Worm (Caenorhabditis elegans) whole organism, young adult: ENCODE measurements around the gene F57G9.3.

Experiments used
- F10E7.11 ChIP-seq: sonication (generic microtip); optimal IDR thresholded peaks from 2 replicates; lab custom pipeline; 2017; ENCODE audit warnings: mild to moderate bottlenecking, missing genetic modification characterization, moderate library complexity, missing compliant biosample characterization
- F49E8.2 ChIP-seq: sonication (generic microtip); optimal IDR thresholded peaks from 3 replicates; lab custom pipeline; 2017; ENCODE audit warnings: missing genetic modification characterization, mild to moderate bottlenecking, missing compliant biosample characterization, antibody characterized with exemption, moderate library complexity; ENCODE audit not compliant: insufficient read depth
- K11D2.4 ChIP-seq: fragments of 200-800 bp; sonication (Bioruptor generic); IDR thresholded peaks from 2 replicates; pipeline ENCODE4 v1.3.6; 2022; ENCODE audit warnings: missing genetic modification reagents, missing genetic modification characterization, missing compliant biosample characterization
- T26A5.8 ChIP-seq: sonication (generic microtip); optimal IDR thresholded peaks from 2 replicates; lab custom pipeline; 2016; ENCODE audit warnings: missing genetic modification characterization, missing compliant biosample characterization
- Y53F4B.3 ChIP-seq: fragments of 200-800 bp; sonication (Bioruptor generic); IDR thresholded peaks from 2 replicates; pipeline ENCODE4 v1.3.6; 2022; ENCODE audit warnings: missing genetic modification reagents, missing genetic modification characterization, missing compliant biosample characterization
- Y56A3A.18 ChIP-seq: fragments of 200-800 bp; sonication (Bioruptor generic); IDR thresholded peaks from 2 replicates; pipeline ENCODE4 v1.3.6; 2022; ENCODE audit warnings: missing genetic modification reagents, missing genetic modification characterization, missing compliant biosample characterization
- aptf-3 ChIP-seq: fragments of 200-800 bp; sonication (Bioruptor generic); IDR thresholded peaks from 2 replicates; pipeline ENCODE4 v1.3.6; 2022; ENCODE audit warnings: missing genetic modification characterization, missing compliant biosample characterization
- attf-6 ChIP-seq: fragments of 200-800 bp; sonication (Bioruptor generic); IDR thresholded peaks from 2 replicates; pipeline ENCODE4 v1.3.6; 2022; ENCODE audit warnings: missing genetic modification reagents, missing genetic modification characterization, missing compliant biosample characterization
- bed-1 ChIP-seq: fragments of 200-800 bp; sonication (Bioruptor generic); IDR thresholded peaks from 2 replicates; pipeline ENCODE4 v1.3.6; 2022; ENCODE audit warnings: missing genetic modification reagents, missing genetic modification characterization, missing compliant biosample characterization
- cebp-1 ChIP-seq, 2 experiments: fragments of 200-800 bp in 1 of 2; sonication (Bioruptor generic) in 1 of 2; sonication (generic microtip) in 1 of 2; IDR thresholded peaks in 1 of 2; optimal IDR thresholded peaks in 1 of 2; 2 replicates each; pipeline versions ENCODE4 v1.3.6 to Lab custom; 2017 to 2022; ENCODE audit warnings: missing compliant biosample characterization in 2 of 2, missing genetic modification characterization in 2 of 2, mild to moderate bottlenecking in 1 of 2, missing genetic modification reagents in 1 of 2, moderate library complexity in 1 of 2
- cebp-2 ChIP-seq: fragments of 200-800 bp; sonication (Bioruptor generic); IDR thresholded peaks from 2 replicates; pipeline ENCODE4 v1.3.6; 2022; ENCODE audit warnings: missing genetic modification characterization, missing compliant biosample characterization
- ceh-79 ChIP-seq: sonication (generic microtip); optimal IDR thresholded peaks from 2 replicates; lab custom pipeline; 2017; ENCODE audit warnings: mild to moderate bottlenecking, missing genetic modification characterization, missing compliant biosample characterization
- chd-7 ChIP-seq: sonication (generic microtip); optimal IDR thresholded peaks from 2 replicates; lab custom pipeline; 2016; ENCODE audit warnings: mild to moderate bottlenecking, missing genetic modification characterization, moderate library complexity, missing compliant biosample characterization
- dox-1 ChIP-seq: fragments of 200-800 bp; sonication (Bioruptor generic); IDR thresholded peaks from 2 replicates; pipeline ENCODE4 v1.3.6; 2022; ENCODE audit warnings: missing genetic modification reagents, missing genetic modification characterization, missing compliant biosample characterization
- egrh-3 ChIP-seq: fragments of 200-800 bp; sonication (Bioruptor generic); IDR thresholded peaks from 2 replicates; pipeline ENCODE4 v1.3.6; 2022; ENCODE audit warnings: missing genetic modification reagents, missing genetic modification characterization, missing compliant biosample characterization
- ekl-4 ChIP-seq: fragments of 200-800 bp; sonication (Bioruptor generic); IDR thresholded peaks from 2 replicates; pipeline ENCODE4 v1.3.6; 2022; ENCODE audit warnings: missing genetic modification reagents, missing genetic modification characterization, missing compliant biosample characterization
- him-1 ChIP-seq: sonication (generic microtip); optimal IDR thresholded peaks from 2 replicates; lab custom pipeline; 2016; ENCODE audit warnings: missing genotype, missing genetic modification reagents, missing genetic modification characterization, missing compliant biosample characterization
- hlh-12 ChIP-seq: sonication (generic microtip); optimal IDR thresholded peaks from 2 replicates; lab custom pipeline; 2016; ENCODE audit warnings: missing genetic modification characterization, missing compliant biosample characterization
- hlh-26 ChIP-seq: fragments of 200-800 bp; sonication (Bioruptor generic); conservative IDR thresholded peaks from 2 replicates; pipeline ENCODE4 v1.3.6; 2022; ENCODE audit warnings: missing genetic modification reagents, missing genetic modification characterization, missing compliant biosample characterization
- hrde-1 ChIP-seq: sonication (generic microtip); optimal IDR thresholded peaks from 2 replicates; lab custom pipeline; 2016; ENCODE audit warnings: missing genetic modification characterization, mild to moderate bottlenecking, missing compliant biosample characterization, moderate library complexity, missing genotype, missing genetic modification reagents, borderline replicate concordance
- hsf-1 ChIP-seq: fragments of 200-800 bp; sonication (Bioruptor generic); IDR thresholded peaks from 2 replicates; pipeline ENCODE4 v1.3.6; 2022; ENCODE audit warnings: missing genetic modification reagents, missing genetic modification characterization, missing compliant biosample characterization
- lin-26 ChIP-seq: fragments of 200-800 bp; sonication (Bioruptor generic); IDR thresholded peaks from 2 replicates; pipeline ENCODE4 v1.3.6; 2022; ENCODE audit warnings: missing genetic modification reagents, missing genetic modification characterization, missing compliant biosample characterization
- lin-35 ChIP-seq, 3 experiments: fragments of 150-350 bp in 2 of 3; sonication (generic microtip) in 1 of 3; optimal IDR thresholded peaks; 2 replicates each; lab custom pipeline; 2014 to 2018; ENCODE audit warnings: missing biosample characterization in 3 of 3, missing genetic modification characterization in 3 of 3, missing genetic modification reagents in 3 of 3
- lin-40 ChIP-seq: sonication (generic microtip); optimal IDR thresholded peaks from 2 replicates; lab custom pipeline; 2016; ENCODE audit warnings: missing genetic modification characterization, mild to moderate bottlenecking, missing compliant biosample characterization, missing genotype, missing genetic modification reagents
- lin-54 ChIP-seq: fragments of 200-800 bp; sonication (Bioruptor generic); optimal IDR thresholded peaks from 2 replicates; lab custom pipeline; 2018; ENCODE audit warnings: mild to moderate bottlenecking, missing genetic modification characterization, missing compliant biosample characterization
- lir-1 ChIP-seq: fragments of 200-800 bp; sonication (Bioruptor generic); conservative IDR thresholded peaks from 2 replicates; pipeline ENCODE4 v1.3.6; 2022; ENCODE audit warnings: missing genetic modification reagents, missing genetic modification characterization, missing compliant biosample characterization
- lsl-1 ChIP-seq: fragments of 200-800 bp; sonication (Bioruptor generic); optimal IDR thresholded peaks from 2 replicates; lab custom pipeline; 2018; ENCODE audit warnings: mild to moderate bottlenecking, missing genetic modification characterization, moderate library complexity, missing compliant biosample characterization
- lsy-27 ChIP-seq: sonication (generic microtip); optimal IDR thresholded peaks from 2 replicates; lab custom pipeline; 2017; ENCODE audit warnings: missing genetic modification characterization, mild to moderate bottlenecking, missing compliant biosample characterization, antibody characterized with exemption, missing genotype, borderline replicate concordance; ENCODE audit not compliant: insufficient read depth
- madf-10 ChIP-seq: sonication (generic microtip); optimal IDR thresholded peaks from 2 replicates; lab custom pipeline; 2016; ENCODE audit warnings: mild to moderate bottlenecking, missing genetic modification characterization, missing compliant biosample characterization
- madf-3 ChIP-seq: fragments of 200-800 bp; sonication (Bioruptor generic); IDR thresholded peaks from 2 replicates; pipeline ENCODE4 v1.3.6; 2022; ENCODE audit warnings: missing genetic modification reagents, missing genetic modification characterization, missing compliant biosample characterization
- nfya-1 ChIP-seq: sonication (generic microtip); optimal IDR thresholded peaks from 2 replicates; lab custom pipeline; 2017; ENCODE audit warnings: antibody characterized with exemption, missing compliant biosample characterization, missing genetic modification characterization, borderline replicate concordance; ENCODE audit not compliant: insufficient read depth
- nfya-2 ChIP-seq: fragments of 200-800 bp; sonication (Bioruptor generic); IDR thresholded peaks from 2 replicates; pipeline ENCODE4 v1.3.6; 2022; ENCODE audit warnings: missing genetic modification reagents, missing genetic modification characterization, missing compliant biosample characterization
- nhr-120 ChIP-seq: fragments of 200-800 bp; sonication (Bioruptor generic); IDR thresholded peaks from 2 replicates; pipeline ENCODE4 v1.3.6; 2022; ENCODE audit warnings: missing genetic modification characterization, missing compliant biosample characterization
- nhr-179 ChIP-seq: sonication (generic microtip); optimal IDR thresholded peaks from 2 replicates; lab custom pipeline; 2016; ENCODE audit warnings: mild to moderate bottlenecking, missing genetic modification characterization, missing compliant biosample characterization
- nhr-80 ChIP-seq: sonication (generic microtip); optimal IDR thresholded peaks from 2 replicates; lab custom pipeline; 2016; ENCODE audit warnings: missing genetic modification characterization, missing compliant biosample characterization
- nhr-90 ChIP-seq: sonication (generic microtip); optimal IDR thresholded peaks from 2 replicates; lab custom pipeline; 2016; ENCODE audit warnings: missing genotype, mild to moderate bottlenecking, missing genetic modification characterization, missing compliant biosample characterization
- rcor-1 ChIP-seq: fragments of 200-800 bp; sonication (Bioruptor generic); IDR thresholded peaks from 2 replicates; pipeline ENCODE4 v1.3.6; 2022; ENCODE audit warnings: missing genetic modification reagents, missing genetic modification characterization, missing compliant biosample characterization
- rec-8 ChIP-seq, 2 experiments: sonication (generic microtip); optimal IDR thresholded peaks; 2 replicates each; lab custom pipeline; 2016; ENCODE audit warnings: mild to moderate bottlenecking in 2 of 2, missing genetic modification characterization in 2 of 2, missing genetic modification reagents in 2 of 2, missing genotype in 2 of 2, missing biosample characterization in 1 of 2, missing compliant biosample characterization in 1 of 2, moderate library complexity in 1 of 2
- rpc-1 ChIP-seq, 2 experiments: fragments of 150-350 bp in 1 of 2; sonication (generic microtip) in 1 of 2; optimal IDR thresholded peaks; 2 replicates each; lab custom pipeline; 2014 to 2018; ENCODE audit warnings: missing biosample characterization in 1 of 2, missing genetic modification characterization in 1 of 2, missing genetic modification reagents in 1 of 2, missing genotype in 1 of 2
- snpc-1.1 ChIP-seq: sonication (generic microtip); optimal IDR thresholded peaks from 2 replicates; lab custom pipeline; 2017; ENCODE audit warnings: missing genetic modification characterization, mild to moderate bottlenecking, missing compliant biosample characterization, antibody characterized with exemption, moderate library complexity, missing genotype, missing genetic modification reagents; ENCODE audit not compliant: insufficient read depth
- snpc-3.4 ChIP-seq: sonication (generic microtip); optimal IDR thresholded peaks from 2 replicates; lab custom pipeline; 2017; ENCODE audit warnings: missing genetic modification characterization, mild to moderate bottlenecking, missing compliant biosample characterization, antibody characterized with exemption, moderate library complexity, missing genotype, missing genetic modification reagents
- snpc-4 ChIP-seq, 5 experiments: fragments of 150-350 bp in 1 of 5; sonication (generic microtip) in 4 of 5; optimal IDR thresholded peaks; 2 replicates each; lab custom pipeline; 2014 to 2018; ENCODE audit warnings: missing genetic modification characterization in 5 of 5, missing biosample characterization in 3 of 5, antibody characterized with exemption in 2 of 5, mild to moderate bottlenecking in 2 of 5, missing compliant biosample characterization in 2 of 5, missing genotype in 2 of 5, moderate library complexity in 2 of 5, missing genetic modification reagents in 1 of 5
- unc-62 ChIP-seq: fragments of 150-350 bp; optimal IDR thresholded peaks from 2 replicates; lab custom pipeline; 2014; ENCODE audit warnings: missing biosample characterization, missing genetic modification reagents, missing genetic modification characterization
- ztf-22 ChIP-seq: fragments of 200-800 bp; sonication (Bioruptor generic); optimal IDR thresholded peaks from 2 replicates; lab custom pipeline; 2018; ENCODE audit warnings: mild to moderate bottlenecking, missing genetic modification characterization, moderate library complexity, missing compliant biosample characterization
- ztf-3 ChIP-seq: fragments of 200-800 bp; sonication (Bioruptor generic); optimal IDR thresholded peaks from 2 replicates; lab custom pipeline; 2018; ENCODE audit warnings: mild to moderate bottlenecking, missing genetic modification characterization, missing compliant biosample characterization

The F57G9.3 gene

ce11 chrII:12362262-12362661, 47.7 kb downstream of the F57G9.3 start (continued):
- TF ChIP-seq lin-35 (GFP tag; optimal IDR thresholded peaks at IDR 0.05; lab: Kevin White, UChicago) (no peak), bed-1 (GFP tag; lab: Robert Waterston, UW) (no peak), nfya-1 (tag; lab: Kevin White, UChicago) (no peak), Y53F4B.3 (no peak), rpc-1 (optimal IDR thresholded peaks at IDR 0.05; lab: Kevin White, UChicago) (peak; percentile 52), rpc-1 (tag; optimal IDR thresholded peaks at IDR 0.05; lab: Kevin White, UChicago) (peak; percentile 75), T26A5.8 (tag; lab: Kevin White, UChicago) (no peak), madf-10 (tag; lab: Kevin White, UChicago) (no peak), ztf-22 (GFP tag; lab: Kevin White, UChicago) (no peak), nhr-120 (GFP tag; lab: Robert Waterston, UW) (no peak), madf-3 (GFP tag; lab: Robert Waterston, UW) (no peak), snpc-1.1 (no peak), ekl-4 (no peak), egrh-3 (GFP tag; lab: Robert Waterston, UW) (no peak), lin-54 (no peak), cebp-1 (GFP tag; IDR thresholded peaks at IDR 0.05; lab: Robert Waterston, UW) (no peak), cebp-1 (tag; optimal IDR thresholded peaks at IDR 0.05; lab: Kevin White, UChicago) (peak; percentile 17), hlh-12 (tag; lab: Kevin White, UChicago) (no peak), Y56A3A.18 (GFP tag; lab: Robert Waterston, UW) (no peak), F10E7.11 (tag; lab: Kevin White, UChicago) (no peak), hsf-1 (GFP tag; lab: Robert Waterston, UW) (no peak), hlh-26 (GFP tag; lab: Robert Waterston, UW) (no peak), lsl-1 (GFP tag; lab: Kevin White, UChicago) (peak; percentile 15), attf-6 (GFP tag; lab: Robert Waterston, UW) (no peak), nhr-90 (peak; percentile 30), rcor-1 (GFP tag; lab: Robert Waterston, UW) (0 out of 2 replicates have a peak, but pooled peaks have one; percentile 30), snpc-4 (GFP tag; optimal IDR thresholded peaks at IDR 0.05; lab: Kevin White, UChicago) (no peak), snpc-4 (tag; optimal IDR thresholded peaks at IDR 0.05; lab: Kevin White, UChicago) (peak in 1 of 4 experiments; percentile 33), him-1 (peak; percentile 48), lin-26 (GFP tag; lab: Robert Waterston, UW) (peak; percentile 58; the same call in 1 of the 2 replicates), cebp-2 (GFP tag; lab: Robert Waterston, UW) (no peak), K11D2.4 (no peak), snpc-3.4 (tag; lab: Kevin White, UChicago) (no peak), rec-8 (tag; optimal IDR thresholded peaks at IDR 0.05; lab: Kevin White, UChicago) (no peak), nhr-80 (tag; lab: Kevin White, UChicago) (no peak), lin-40 (tag; lab: Kevin White, UChicago) (no peak), ztf-3 (GFP tag; lab: Kevin White, UChicago) (no peak), nfya-2 (GFP tag; lab: Robert Waterston, UW) (no peak), chd-7 (tag; lab: Kevin White, UChicago) (no peak), lir-1 (no peak), F49E8.2 (tag; lab: Kevin White, UChicago) (peak; percentile 19), nhr-179 (no peak), unc-62 (GFP tag; lab: Kevin White, UChicago) (no peak), lsy-27 (no peak), aptf-3 (no peak), dox-1 (GFP tag; lab: Robert Waterston, UW) (peak; percentile 38; the same call in 1 of the 2 replicates), ceh-79 (tag; lab: Kevin White, UChicago) (no peak), hrde-1 (no peak)
